Worm (Caenorhabditis elegans): ENCODE data around the gene D2062.5.
"Not testable (repeated sequence)": the region's sequence is repeated elsewhere in the genome, so short reads cannot be mapped to it uniquely, and the experiment has no call there.

The D2062.5 gene

DNA sequence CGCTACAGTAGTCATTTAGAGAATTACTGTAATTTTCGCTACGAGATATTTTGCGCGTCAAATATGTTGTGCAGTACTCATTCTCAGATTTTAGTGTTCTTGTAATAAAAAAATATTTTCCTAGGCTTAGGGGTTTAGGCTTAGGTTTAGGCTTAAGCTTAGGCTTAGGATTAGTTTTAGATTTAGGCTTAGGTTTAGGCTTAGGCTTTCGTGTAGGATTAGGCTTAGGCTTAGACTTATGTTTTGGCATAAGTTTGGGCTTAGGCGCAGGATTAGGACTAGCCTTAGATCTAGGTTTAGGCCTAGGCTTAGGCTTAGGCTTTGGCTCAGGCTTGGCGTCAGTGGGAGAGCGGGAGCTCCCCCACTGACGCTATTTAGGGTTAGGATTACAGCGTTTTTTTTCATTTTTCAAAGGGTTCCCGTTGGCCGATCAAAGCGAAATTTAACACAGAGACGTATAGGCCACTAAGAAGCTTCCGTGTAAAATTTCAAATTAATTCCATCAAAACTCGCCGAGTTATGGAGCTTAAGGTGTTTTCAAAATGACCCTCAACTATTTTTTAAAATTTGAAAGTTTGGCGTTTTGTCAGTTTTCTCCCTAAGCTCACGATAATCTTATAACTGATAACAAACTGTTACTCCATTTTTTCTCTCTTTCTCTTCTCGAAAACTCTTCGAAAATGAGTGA, 17.0 kb downstream of the D2062.5 start, which contains the start of gene F22E5.8:
Gene F22E5.8, plus strand, starts transcription at position 638 of the 688 bp plus-strand sequence.
- TF ChIP-seq dve-1 (tag; optimal IDR thresholded peaks at IDR 0.05), result peak; percentile 75

DNA sequence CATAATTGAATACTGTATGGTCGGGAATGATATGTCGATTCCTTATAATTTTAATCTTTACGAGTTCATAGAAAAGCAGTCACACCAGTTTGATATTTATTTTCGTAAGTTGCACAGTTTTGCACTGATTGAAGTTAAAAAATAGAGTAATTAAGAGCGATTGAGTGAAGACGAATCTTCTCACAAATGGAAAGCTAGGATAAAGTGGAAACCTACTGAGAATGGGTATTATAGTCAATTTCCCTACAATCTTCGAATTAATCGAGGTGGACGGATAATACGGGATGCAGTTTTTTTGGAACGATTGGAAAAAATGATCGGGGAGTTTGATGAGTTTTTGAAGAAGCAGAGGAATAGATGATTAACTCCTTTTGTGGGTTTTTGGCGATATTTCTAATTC, 18.4 kb downstream of the D2062.5 start, which contains the start of gene F22E5.23:
Gene F22E5.23, plus strand, starts transcription at position 301 of the 400 bp plus-strand sequence.
- no peak for TF ChIP-seq hlh-13 (GFP tag; optimal IDR thresholded peaks at IDR 0.05)

DNA sequence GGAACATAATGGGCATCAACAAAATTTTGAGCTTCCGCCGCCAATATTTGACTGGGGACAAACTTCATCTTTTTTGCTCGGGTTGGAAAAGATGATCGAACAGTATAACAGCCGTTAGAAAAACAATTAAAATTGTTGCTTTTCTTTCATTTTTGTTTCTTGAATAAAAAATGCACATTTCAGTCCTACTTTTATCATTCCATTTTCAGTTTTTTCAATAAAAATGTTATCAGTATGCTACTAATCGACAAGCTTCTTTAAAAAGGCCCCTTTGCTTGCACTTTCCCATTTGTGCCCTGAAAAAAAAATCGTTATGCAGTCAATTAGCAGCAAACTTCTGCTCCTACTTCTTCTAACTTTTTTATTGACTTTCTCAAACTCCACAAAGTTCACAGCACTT, 19.2 kb downstream of the D2062.5 start, which contains the start of gene F22E5.7:
Gene F22E5.7, plus strand, starts transcription at position 301 of the 400 bp plus-strand sequence.
- TF ChIP-seq K09A11.1 (tag; optimal IDR thresholded peaks at IDR 0.05; ENCODE audit: insufficient read depth) (no peak), nhr-232 (tag; optimal IDR thresholded peaks at IDR 0.05) (no peak), fkh-6 (tag; optimal IDR thresholded peaks at IDR 0.05) (no peak), ceh-14 (tag; optimal IDR thresholded peaks at IDR 0.05) (no peak), ttx-3 (tag; optimal IDR thresholded peaks at IDR 0.05) (no peak), syd-9 (tag; optimal IDR thresholded peaks at IDR 0.05) (no peak), odd-2 (tag; optimal IDR thresholded peaks at IDR 0.05) (no peak), hlh-30 (tag; optimal IDR thresholded peaks at IDR 0.05; ENCODE audit: insufficient read depth) (no peak), C08G9.2 (tag; optimal IDR thresholded peaks at IDR 0.05) (no peak), fax-1 (tag; optimal IDR thresholded peaks at IDR 0.05) (no peak)

DNA sequence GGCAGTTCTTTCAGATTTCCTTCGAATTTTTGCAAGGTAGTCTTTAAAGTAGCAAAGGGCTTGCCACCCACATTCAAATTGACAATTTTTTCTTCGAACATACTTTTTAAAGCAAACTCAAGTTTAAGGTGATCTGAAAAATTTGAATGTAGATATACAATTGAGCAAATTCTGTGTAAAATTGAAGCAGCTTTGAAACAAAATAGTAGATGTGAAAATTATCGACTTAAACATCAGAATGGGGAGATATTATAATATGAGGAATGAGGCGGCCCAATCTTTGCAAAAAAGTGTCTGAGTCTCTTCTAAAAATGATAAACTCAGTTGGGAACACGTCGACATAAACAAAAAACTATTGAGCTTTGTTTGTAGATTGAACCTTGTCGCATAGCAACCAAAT, 21.9 kb downstream of the D2062.5 start, which contains the start of gene F22E5.11:
Gene F22E5.11, minus strand, starts transcription at position 101 of the 400 bp plus-strand sequence.
- no peak for TF ChIP-seq pag-3 (tag; optimal IDR thresholded peaks at IDR 0.05; ENCODE audit: borderline replicate concordance)
- no peak for TF ChIP-seq npax-4 (tag; optimal IDR thresholded peaks at IDR 0.05)
- TF ChIP-seq Y22D7AL.16 (tag; optimal IDR thresholded peaks at IDR 0.05), result no peak
- TF ChIP-seq ceh-14 (tag; optimal IDR thresholded peaks at IDR 0.05), result no peak
- no peak for TF ChIP-seq ceh-34 (tag; optimal IDR thresholded peaks at IDR 0.05)
- no peak for TF ChIP-seq pha-2 (tag; optimal IDR thresholded peaks at IDR 0.05)
- TF ChIP-seq hlh-15 (tag; optimal IDR thresholded peaks at IDR 0.05), result no peak
- TF ChIP-seq nhr-11 (tag; optimal IDR thresholded peaks at IDR 0.05), result no peak
- TF ChIP-seq gmeb-2 (tag; optimal IDR thresholded peaks at IDR 0.05), result no peak
- TF ChIP-seq ceh-19 (GFP tag; optimal IDR thresholded peaks at IDR 0.05), result no peak
- TF ChIP-seq sox-4 (tag; optimal IDR thresholded peaks at IDR 0.05), result no peak
- no peak for TF ChIP-seq ceh-30 (tag; optimal IDR thresholded peaks at IDR 0.05)
- TF ChIP-seq T23F11.4 (GFP tag; optimal IDR thresholded peaks at IDR 0.05), result no peak
- no peak for TF ChIP-seq ceh-48 (tag; optimal IDR thresholded peaks at IDR 0.05)
- TF ChIP-seq elt-2 (tag; optimal IDR thresholded peaks at IDR 0.05), result no peak

DNA sequence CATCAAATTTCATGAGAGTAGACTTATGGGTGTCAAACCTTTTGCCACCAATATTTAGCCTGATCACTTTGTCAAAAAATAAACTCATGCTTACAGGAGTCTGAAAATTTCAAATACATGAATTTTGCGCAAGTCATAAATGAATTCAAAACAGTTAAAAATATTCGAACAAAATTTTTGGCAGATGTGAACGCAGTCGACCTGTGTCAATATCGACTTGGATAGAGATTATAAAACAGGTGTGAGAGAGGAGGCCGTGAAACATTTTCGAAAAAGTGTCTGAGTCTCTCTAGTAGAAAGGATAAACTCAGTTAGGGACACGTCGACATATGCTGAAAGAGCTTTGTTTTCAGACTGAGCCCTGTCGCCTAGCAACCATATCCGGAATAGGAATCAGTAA, 24.2 kb downstream of the D2062.5 start, which contains the start of gene F22E5.12:
Gene F22E5.12, minus strand, starts transcription at position 101 of the 400 bp plus-strand sequence.
- TF ChIP-seq gmeb-2, pqm-1, sox-4 (tag; optimal IDR thresholded peaks at IDR 0.05): not testable (repeated sequence)

ce11 chrII:2649015-2649414, 26.4 kb downstream of the D2062.5 start:
- TF ChIP-seq tbx-7 (tag; optimal IDR thresholded peaks at IDR 0.05) (no peak), ahr-1 (tag; optimal IDR thresholded peaks at IDR 0.05) (no peak), ceh-9 (tag; optimal IDR thresholded peaks at IDR 0.05) (no peak), pha-2 (tag; optimal IDR thresholded peaks at IDR 0.05) (no peak), unc-86 (tag; optimal IDR thresholded peaks at IDR 0.05) (no peak), gmeb-2 (tag; optimal IDR thresholded peaks at IDR 0.05) (no peak), ets-4 (tag; optimal IDR thresholded peaks at IDR 0.05) (no peak), madf-2 (tag; optimal IDR thresholded peaks at IDR 0.05) (no peak), hlh-6 (tag; optimal IDR thresholded peaks at IDR 0.05) (no peak), lin-11 (tag; optimal IDR thresholded peaks at IDR 0.05) (no peak)

All from whole organism, late embryonic.